Worm (Caenorhabditis elegans): ENCODE results near the gene R09E10.2.

R09E10.2 gene

DNA sequence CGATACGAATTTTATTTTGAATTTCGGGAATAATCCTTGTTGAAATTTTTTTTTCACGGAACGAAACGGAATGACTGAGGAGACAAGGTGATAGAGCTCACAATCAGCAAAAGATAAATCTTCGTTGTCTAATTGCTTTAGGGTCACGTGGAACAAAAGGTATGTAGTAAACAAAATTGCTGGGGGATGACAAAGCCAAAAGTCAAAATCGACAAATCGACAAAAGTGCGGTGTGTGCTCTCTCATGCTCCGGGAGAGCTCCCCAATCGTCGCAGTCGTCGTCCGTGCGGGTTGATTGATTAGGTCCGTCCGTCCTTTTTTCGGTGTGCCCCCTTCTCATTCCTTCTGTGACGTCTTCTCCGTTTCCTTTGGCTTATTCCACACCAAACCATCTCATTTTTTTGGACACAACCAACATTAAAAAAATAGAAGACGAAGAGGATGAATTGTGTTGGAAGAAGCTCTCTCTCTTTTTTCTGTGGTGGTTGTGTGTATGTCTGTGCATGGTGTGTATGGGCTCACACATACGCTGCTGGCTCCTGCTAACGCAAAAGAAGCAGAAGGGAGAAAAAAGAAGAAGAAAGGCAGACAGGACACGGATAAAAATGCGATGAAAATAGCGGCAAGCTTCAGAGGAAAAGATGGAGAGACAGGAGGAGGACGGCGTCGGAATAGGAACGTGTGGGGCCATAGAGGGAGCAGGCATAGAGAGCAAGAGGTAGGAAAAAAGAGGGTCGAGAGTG is 23.7 kb upstream of the R09E10.2 start:
- TF ChIP-seq tbp1 (GFP tag; optimal IDR thresholded peaks at IDR 0.05) = no peak
- TF ChIP-seq nhr-80 (tag; optimal IDR thresholded peaks at IDR 0.05) = no peak
- no peak for TF ChIP-seq lir-1 (GFP tag; conservative IDR thresholded peaks at IDR 0.05)
- no peak for TF ChIP-seq madf-6 (GFP tag; IDR thresholded peaks at IDR 0.05)
- TF ChIP-seq cebp-1 (GFP tag; IDR thresholded peaks at IDR 0.05) = no peak
- no peak for TF ChIP-seq cebp-1 (tag; optimal IDR thresholded peaks at IDR 0.05)
- no peak for TF ChIP-seq xnd-1 (tag; optimal IDR thresholded peaks at IDR 0.05)
- peak; percentile 19 for TF ChIP-seq F23B12.7 (tag; optimal IDR thresholded peaks at IDR 0.05; ENCODE audit: insufficient read depth)
- TF ChIP-seq die-1 (tag; optimal IDR thresholded peaks at IDR 0.05) = peak; percentile 3
- TF ChIP-seq pbrm-1 (GFP tag; IDR thresholded peaks at IDR 0.05) = no peak
- no peak for TF ChIP-seq F33H1.4 (GFP tag; IDR thresholded peaks at IDR 0.05)
- no peak for TF ChIP-seq T26A5.8 (tag; optimal IDR thresholded peaks at IDR 0.05)
- no peak for TF ChIP-seq D2030.7 (GFP tag; IDR thresholded peaks at IDR 0.05)
- TF ChIP-seq Y53G8AR.9 (GFP tag; conservative IDR thresholded peaks at IDR 0.05) = no peak
- TF ChIP-seq nfyb-1 (GFP tag; IDR thresholded peaks at IDR 0.05) = no peak
- TF ChIP-seq unc-62 (GFP tag; optimal IDR thresholded peaks at IDR 0.05) = no peak
- no peak for TF ChIP-seq efl-1 (GFP tag; optimal IDR thresholded peaks at IDR 0.05)
- TF ChIP-seq zfh-2 (GFP tag; conservative IDR thresholded peaks at IDR 0.05) = peak; percentile 76
- TF ChIP-seq pha-4 (tag; optimal IDR thresholded peaks at IDR 0.05) = no peak
- TF ChIP-seq ztf-18 (tag; optimal IDR thresholded peaks at IDR 0.05) = peak; percentile 14
- TF ChIP-seq ceh-91 (GFP tag; IDR thresholded peaks at IDR 0.05) = no peak
- no peak for TF ChIP-seq hlh-12 (tag; optimal IDR thresholded peaks at IDR 0.05)
- TF ChIP-seq snpc-4 (GFP tag; optimal IDR thresholded peaks at IDR 0.05) = no peak
- peak in 2 of 4 experiments; percentile 7 to 18 for TF ChIP-seq snpc-4 (tag; optimal IDR thresholded peaks at IDR 0.05)
- TF ChIP-seq snpc-3.4 (tag; optimal IDR thresholded peaks at IDR 0.05) = no peak
- TF ChIP-seq B0035.1 (tag; optimal IDR thresholded peaks at IDR 0.05) = peak; percentile 20
- TF ChIP-seq madf-10 (tag; optimal IDR thresholded peaks at IDR 0.05) = no peak
- no peak for TF ChIP-seq rcor-1 (GFP tag; IDR thresholded peaks at IDR 0.05)
- TF ChIP-seq hmg-1.2 (GFP tag; IDR thresholded peaks at IDR 0.05) = no peak
- TF ChIP-seq lin-40 (tag; optimal IDR thresholded peaks at IDR 0.05) = no peak
- TF ChIP-seq lin-35 (GFP tag; optimal IDR thresholded peaks at IDR 0.05) = peak in 1 of 3 experiments; percentile 43
- TF ChIP-seq C17E4.6 (GFP tag; IDR thresholded peaks at IDR 0.05) = no peak
- no peak for TF ChIP-seq chd-7 (tag; optimal IDR thresholded peaks at IDR 0.05)
- TF ChIP-seq egl-18 (GFP tag; IDR thresholded peaks at IDR 0.05) = no peak
- TF ChIP-seq F57C9.4 (tag; optimal IDR thresholded peaks at IDR 0.05) = no peak
- no peak for TF ChIP-seq F39B2.1 (GFP tag; IDR thresholded peaks at IDR 0.05)
- TF ChIP-seq K12H6.12 (tag; optimal IDR thresholded peaks at IDR 0.05) = peak; percentile 36
- no peak for TF ChIP-seq nhr-120 (GFP tag; IDR thresholded peaks at IDR 0.05)
- TF ChIP-seq ztf-25 (GFP tag; IDR thresholded peaks at IDR 0.05) = no peak
- TF ChIP-seq sea-2 (GFP tag; IDR thresholded peaks at IDR 0.05) = no peak
- TF ChIP-seq repo-1 (tag; optimal IDR thresholded peaks at IDR 0.05) = no peak
- no peak for TF ChIP-seq ztf-6 (GFP tag; IDR thresholded peaks at IDR 0.05)
- TF ChIP-seq egrh-3 (GFP tag; IDR thresholded peaks at IDR 0.05) = 0 out of 2 replicates have a peak, but pooled peaks have one; percentile 48
- TF ChIP-seq Y56A3A.18 (GFP tag; IDR thresholded peaks at IDR 0.05) = no peak

Measured in whole organism, young adult.